Fruit fly (Drosophila melanogaster): ENCODE measurements around the gene CG32815.

The CG32815 gene

DNA sequence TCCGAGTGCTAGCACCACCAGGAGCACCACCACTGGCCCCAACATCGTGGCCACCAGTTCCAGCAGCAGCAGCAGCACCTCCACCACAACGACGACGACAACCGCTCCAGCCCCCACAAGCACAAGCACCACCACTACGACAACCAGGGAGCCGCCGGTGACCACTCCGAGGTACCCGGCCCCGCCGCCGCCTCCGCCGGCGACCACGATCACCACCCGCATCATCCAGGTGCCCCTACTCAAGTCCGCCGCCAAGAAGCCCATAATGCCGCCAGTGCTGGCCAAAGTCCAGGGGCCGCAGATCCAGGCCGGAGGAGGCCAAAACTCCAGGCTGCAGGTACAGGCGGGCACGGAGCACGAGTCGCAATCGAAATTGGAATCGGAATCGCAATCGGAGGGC is 1.7 kb downstream of the CG32815 start:
- TF ChIP-seq cnc (optimal IDR thresholded peaks at IDR 0.05), result no peak
- TF ChIP-seq CG11617 (GFP tag; optimal IDR thresholded peaks at IDR 0.05), result no peak
- TF ChIP-seq pad (GFP tag; optimal IDR thresholded peaks at IDR 0.05), result no peak
- TF ChIP-seq CG7045 (GFP tag; optimal IDR thresholded peaks at IDR 0.05), result no peak
- no peak for TF ChIP-seq Crg-1 (GFP tag; optimal IDR thresholded peaks at IDR 0.05)
- TF ChIP-seq cic (GFP tag; optimal IDR thresholded peaks at IDR 0.05), result no peak
- TF ChIP-seq CG5204 (GFP tag; optimal IDR thresholded peaks at IDR 0.05), result no peak

DNA sequence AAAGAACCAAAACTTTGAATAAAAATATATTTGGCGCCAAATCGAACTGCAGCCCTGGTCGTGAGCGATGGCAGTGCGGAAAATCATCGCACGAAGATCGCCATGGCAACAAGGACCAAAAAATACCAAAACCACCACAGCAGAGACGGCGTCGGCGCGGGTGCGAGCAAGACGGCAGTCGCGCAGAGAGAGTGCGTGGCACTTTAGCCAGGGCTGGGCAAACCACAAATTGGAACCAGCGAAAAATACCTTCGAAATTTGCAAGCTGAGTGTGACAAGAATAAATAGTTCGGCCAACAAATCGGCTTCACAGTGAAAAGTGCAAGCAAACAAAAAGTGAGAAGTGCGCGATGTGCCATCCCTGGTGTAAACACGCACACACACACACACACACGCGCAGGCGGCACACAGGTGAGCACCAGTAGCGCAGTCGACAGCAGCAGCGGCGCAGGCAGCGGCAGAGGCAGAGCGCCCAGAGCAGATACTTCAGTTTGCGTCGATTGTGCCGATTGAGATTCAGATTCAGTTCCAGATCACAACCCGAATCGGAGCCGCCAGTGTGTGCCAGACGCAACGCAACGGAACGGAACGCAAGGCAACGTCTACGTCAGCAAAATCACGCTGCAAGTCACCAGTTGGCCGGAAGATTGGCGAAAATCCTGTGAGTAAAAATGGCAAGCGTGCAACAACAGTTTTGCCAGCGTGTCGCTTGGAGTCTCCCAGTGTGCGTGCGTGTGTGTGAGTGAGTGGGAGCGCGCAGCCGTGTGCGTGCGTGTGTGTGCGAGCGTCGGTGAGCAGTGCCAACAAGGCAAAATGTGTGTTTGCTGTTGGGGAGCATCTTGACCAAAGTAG is 3.0 kb downstream of the CG32815 start, which contains the start of gene TRAM:
Gene TRAM (plus strand): TSS at position 184 of the 852 bp plus-strand sequence.
- TF ChIP-seq kay (GFP tag; ENCODE audit: borderline replicate concordance) (no peak), Mnt (GFP tag; optimal IDR thresholded peaks at IDR 0.05) (peak; percentile 94), bab1 (GFP tag; optimal IDR thresholded peaks at IDR 0.05) (peak; percentile 96), CG14711 (tag; optimal IDR thresholded peaks at IDR 0.05) (peak; percentile 92), toe (GFP tag; optimal IDR thresholded peaks at IDR 0.05) (peak; percentile 87), Crg-1 (GFP tag; optimal IDR thresholded peaks at IDR 0.05) (peak; percentile 96), pad (GFP tag; optimal IDR thresholded peaks at IDR 0.05) (peak; percentile 91), cic (GFP tag; optimal IDR thresholded peaks at IDR 0.05) (peak; percentile 81), CG7101 (tag; optimal IDR thresholded peaks at IDR 0.05) (peak; percentile 97), Hr96 (GFP tag; optimal IDR thresholded peaks at IDR 0.05) (peak; percentile 98), CG12768 (GFP tag; optimal IDR thresholded peaks at IDR 0.05) (peak; percentile 95), Clk (GFP tag; optimal IDR thresholded peaks at IDR 0.05) (peak; percentile 95), CG11617 (GFP tag; optimal IDR thresholded peaks at IDR 0.05) (peak; percentile 97), CG1620 (GFP tag; optimal IDR thresholded peaks at IDR 0.05) (peak; percentile 97), ovo (GFP tag; optimal IDR thresholded peaks at IDR 0.05) (peak; percentile 96), cnc (optimal IDR thresholded peaks at IDR 0.05) (no peak), CG7045 (GFP tag; optimal IDR thresholded peaks at IDR 0.05) (peak; percentile 95), CG5204 (GFP tag; optimal IDR thresholded peaks at IDR 0.05) (peak; percentile 95), tj (GFP tag; optimal IDR thresholded peaks at IDR 0.05) (peak; percentile 93), CG33017 (tag; optimal IDR thresholded peaks at IDR 0.05) (peak; percentile 92)

DNA sequence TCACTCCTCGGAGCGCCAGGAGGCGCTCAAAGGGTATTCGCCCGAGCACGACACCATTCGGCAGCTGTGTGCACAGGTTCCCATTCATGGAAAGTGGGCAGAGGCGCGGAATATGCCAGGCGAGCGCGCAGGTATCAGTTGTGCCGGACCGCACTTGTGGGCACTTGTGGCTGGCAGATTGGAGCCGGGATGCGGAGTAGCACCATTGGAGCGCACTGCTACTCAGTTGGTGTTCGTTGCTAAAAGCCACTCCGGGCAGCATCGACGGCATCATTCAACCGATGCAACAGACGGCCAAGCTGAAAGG is 3.6 kb downstream of the CG32815 start:
- TF ChIP-seq Mnt (GFP tag; optimal IDR thresholded peaks at IDR 0.05) (no peak), CG12768 (GFP tag; optimal IDR thresholded peaks at IDR 0.05) (no peak), CG11617 (GFP tag; optimal IDR thresholded peaks at IDR 0.05) (no peak), kay (GFP tag; ENCODE audit: borderline replicate concordance) (no peak), pad (GFP tag; optimal IDR thresholded peaks at IDR 0.05) (no peak), CG33017 (tag; optimal IDR thresholded peaks at IDR 0.05) (no peak), CG1620 (GFP tag; optimal IDR thresholded peaks at IDR 0.05) (no peak), CG14711 (tag; optimal IDR thresholded peaks at IDR 0.05) (no peak), Hr96 (GFP tag; optimal IDR thresholded peaks at IDR 0.05) (no peak), Clk (GFP tag; optimal IDR thresholded peaks at IDR 0.05) (no peak)

DNA sequence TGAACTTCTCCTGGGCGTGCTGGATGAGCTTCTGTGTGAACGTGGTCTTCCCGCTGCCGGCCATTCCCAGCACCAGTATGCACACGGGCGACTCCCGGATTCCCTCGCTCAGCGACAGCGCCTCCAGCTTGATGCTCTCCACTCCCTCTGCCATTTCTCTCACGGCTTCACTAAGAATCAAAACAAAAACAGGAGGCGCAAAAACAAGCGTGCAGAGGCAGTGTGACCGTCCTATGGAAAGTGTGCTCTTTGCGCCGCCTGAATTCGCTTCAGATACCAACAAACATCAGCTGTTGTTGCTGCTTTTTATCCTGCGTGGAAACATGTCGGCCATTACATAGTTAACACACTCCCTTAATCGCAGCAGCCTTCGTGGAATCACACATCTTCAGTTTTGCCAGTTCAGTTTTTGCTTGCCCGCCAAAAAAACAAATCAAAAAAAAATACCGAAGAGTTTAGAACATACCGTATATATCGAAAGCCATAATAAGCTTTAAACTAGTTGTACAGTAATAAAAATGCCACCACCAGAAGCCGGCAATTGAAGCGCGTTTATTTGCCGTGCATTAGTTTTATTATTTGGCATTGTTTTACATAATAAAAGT is 8.4 kb downstream of the CG32815 start, which contains the start of the genes CG3704 and mus81:
Gene CG3704 (minus strand): TSS at position 226 of the 605 bp plus-strand sequence.
Gene mus81 (plus strand): TSS at position 496 of the 605 bp plus-strand sequence.
- no peak for TF ChIP-seq Crg-1 (GFP tag; optimal IDR thresholded peaks at IDR 0.05)
- TF ChIP-seq CG14711 (tag; optimal IDR thresholded peaks at IDR 0.05), result peak; percentile 5
- TF ChIP-seq CG7045 (GFP tag; optimal IDR thresholded peaks at IDR 0.05), result no peak
- TF ChIP-seq kay (GFP tag; ENCODE audit: borderline replicate concordance), result no peak
- TF ChIP-seq cnc (optimal IDR thresholded peaks at IDR 0.05), result no peak
- TF ChIP-seq CG7101 (tag; optimal IDR thresholded peaks at IDR 0.05), result no peak
- no peak for TF ChIP-seq CG5204 (GFP tag; optimal IDR thresholded peaks at IDR 0.05)
- TF ChIP-seq tj (GFP tag; optimal IDR thresholded peaks at IDR 0.05), result peak; percentile 21
- peak; percentile 15 for TF ChIP-seq pad (GFP tag; optimal IDR thresholded peaks at IDR 0.05)
- TF ChIP-seq cic (GFP tag; optimal IDR thresholded peaks at IDR 0.05), result no peak
- TF ChIP-seq Hr96 (GFP tag; optimal IDR thresholded peaks at IDR 0.05), result no peak
- TF ChIP-seq toe (GFP tag; optimal IDR thresholded peaks at IDR 0.05), result no peak
- TF ChIP-seq CG33017 (tag; optimal IDR thresholded peaks at IDR 0.05), result no peak
- TF ChIP-seq bab1 (GFP tag; optimal IDR thresholded peaks at IDR 0.05), result no peak
- TF ChIP-seq Mnt (GFP tag; optimal IDR thresholded peaks at IDR 0.05), result peak; percentile 68
- TF ChIP-seq ovo (GFP tag; optimal IDR thresholded peaks at IDR 0.05), result no peak
- no peak for TF ChIP-seq CG1620 (GFP tag; optimal IDR thresholded peaks at IDR 0.05)

dm6 chrX:945446-946013 is 13.3 kb downstream of the CG32815 start, which contains the start of gene CG3703:
TSS of gene CG3703 (minus strand) at chrX:945773.
- TF ChIP-seq Crg-1 (GFP tag; optimal IDR thresholded peaks at IDR 0.05) (no peak), CG1620 (GFP tag; optimal IDR thresholded peaks at IDR 0.05) (no peak), tj (GFP tag; optimal IDR thresholded peaks at IDR 0.05) (no peak), pad (GFP tag; optimal IDR thresholded peaks at IDR 0.05) (no peak), CG14711 (tag; optimal IDR thresholded peaks at IDR 0.05) (no peak), Hr96 (GFP tag; optimal IDR thresholded peaks at IDR 0.05) (no peak), Mnt (GFP tag; optimal IDR thresholded peaks at IDR 0.05) (no peak), ovo (GFP tag; optimal IDR thresholded peaks at IDR 0.05) (no peak), Clk (GFP tag; optimal IDR thresholded peaks at IDR 0.05) (no peak), CG7045 (GFP tag; optimal IDR thresholded peaks at IDR 0.05) (no peak), CG12768 (GFP tag; optimal IDR thresholded peaks at IDR 0.05) (no peak), bab1 (GFP tag; optimal IDR thresholded peaks at IDR 0.05) (no peak), toe (GFP tag; optimal IDR thresholded peaks at IDR 0.05) (no peak), CG33017 (tag; optimal IDR thresholded peaks at IDR 0.05) (no peak)
